Worm (Caenorhabditis elegans): Measurements from ENCODE around the gene prmt-1.

DNA sequence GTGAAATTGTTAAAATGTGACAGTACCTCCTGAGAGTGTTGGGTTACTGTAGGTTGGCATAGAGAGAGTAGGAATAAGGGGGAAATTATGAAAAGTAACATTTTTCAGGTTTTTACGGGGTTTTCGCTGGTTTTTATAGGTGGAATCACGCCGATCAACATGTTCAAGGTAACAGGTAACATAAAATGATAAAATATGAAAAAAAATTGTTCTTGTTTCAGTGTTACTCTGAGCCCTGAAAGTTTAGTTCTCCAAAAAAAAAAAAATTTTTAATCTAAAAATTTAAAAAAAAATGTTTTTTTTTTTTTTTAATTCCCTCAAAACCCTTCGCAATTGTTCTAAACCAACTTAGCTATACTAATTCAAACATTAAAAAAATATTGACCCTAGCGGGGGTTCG is 35.8 kb downstream of the prmt-1 start, which contains the start of gene Y113G7B.15:
- TF ChIP-seq lsy-2 (tag; optimal IDR thresholded peaks at IDR 0.05) (no peak), unc-62 (GFP tag; optimal IDR thresholded peaks at IDR 0.05) (no peak), ceh-39 (tag; optimal IDR thresholded peaks at IDR 0.05) (no peak), snpc-4 (tag; optimal IDR thresholded peaks at IDR 0.05) (no peak), nhr-237 (tag; optimal IDR thresholded peaks at IDR 0.05) (no peak), sptf-1 (tag; optimal IDR thresholded peaks at IDR 0.05) (no peak), nhr-28 (tag; optimal IDR thresholded peaks at IDR 0.05) (no peak), ztf-11 (tag; optimal IDR thresholded peaks at IDR 0.05) (no peak), zip-8 (tag; optimal IDR thresholded peaks at IDR 0.05) (no peak), unc-39 (tag; optimal IDR thresholded peaks at IDR 0.05) (no peak)
